Worm (Caenorhabditis elegans) whole organism, L1 larva: ENCODE measurements around the gene ZK856.4.

ENCODE experiments used
- C16A3.4 ChIP-seq: fragments of 150-350 bp; optimal IDR thresholded peaks from 2 replicates; lab custom pipeline; 2014; ENCODE audit warnings: missing biosample characterization, missing genetic modification characterization
- blmp-1 ChIP-seq: fragments of 150-350 bp; optimal IDR thresholded peaks from 2 replicates; lab custom pipeline; 2014; ENCODE audit warnings: missing biosample characterization, missing genetic modification characterization
- ceh-82 ChIP-seq, 3 experiments: fragments of 150-350 bp in 1 of 3; sonication (generic microtip) in 2 of 3; optimal IDR thresholded peaks; 2 replicates each; lab custom pipeline; 2014 to 2017; ENCODE audit warnings: missing biosample characterization in 3 of 3, missing genetic modification characterization in 3 of 3
- elt-2 ChIP-seq: sonication (generic microtip); optimal IDR thresholded peaks from 2 replicates; lab custom pipeline; 2016; ENCODE audit warnings: missing genetic modification characterization, mild to moderate bottlenecking, inconsistent platforms, missing compliant biosample characterization, missing genetic modification reagents
- ets-5 ChIP-seq: fragments of 200-800 bp; sonication (Bioruptor generic); IDR thresholded peaks from 2 replicates; pipeline ENCODE4 v1.3.6; 2022; ENCODE audit warnings: missing genetic modification characterization, missing compliant biosample characterization
- fkh-10 ChIP-seq: sonication (generic microtip); optimal IDR thresholded peaks from 2 replicates; lab custom pipeline; 2017; ENCODE audit warnings: missing biosample characterization, missing genetic modification reagents, missing genetic modification characterization
- mdl-1 ChIP-seq, 2 experiments: fragments of 150-350 bp; optimal IDR thresholded peaks; 2 replicates each; lab custom pipeline; 2014 to 2017; ENCODE audit warnings: missing biosample characterization in 2 of 2, missing genetic modification characterization in 2 of 2, inconsistent platforms in 1 of 2
- nhr-11 ChIP-seq: fragments of 150-350 bp; optimal IDR thresholded peaks from 2 replicates; lab custom pipeline; 2014; ENCODE audit warnings: missing biosample characterization, missing genetic modification characterization
- nhr-12 ChIP-seq: sonication (generic microtip); optimal IDR thresholded peaks from 2 replicates; lab custom pipeline; 2017; ENCODE audit warnings: missing biosample characterization, missing genetic modification characterization
- nhr-237 ChIP-seq: fragments of 150-350 bp; optimal IDR thresholded peaks from 2 replicates; lab custom pipeline; 2014; ENCODE audit warnings: missing biosample characterization, missing genetic modification characterization
- nhr-90 ChIP-seq: sonication (generic microtip); optimal IDR thresholded peaks from 2 replicates; lab custom pipeline; 2016; ENCODE audit warnings: mild to moderate bottlenecking, missing genetic modification characterization, missing compliant biosample characterization; ENCODE audit not compliant: poor library complexity
- snu-23 ChIP-seq: sonication (generic microtip); optimal IDR thresholded peaks from 2 replicates; lab custom pipeline; 2016; ENCODE audit warnings: missing genetic modification characterization, missing compliant biosample characterization
- unc-130 ChIP-seq: fragments of 150-350 bp; optimal IDR thresholded peaks from 2 replicates; lab custom pipeline; 2017; ENCODE audit warnings: missing biosample characterization, missing genetic modification characterization, inconsistent platforms

DNA sequence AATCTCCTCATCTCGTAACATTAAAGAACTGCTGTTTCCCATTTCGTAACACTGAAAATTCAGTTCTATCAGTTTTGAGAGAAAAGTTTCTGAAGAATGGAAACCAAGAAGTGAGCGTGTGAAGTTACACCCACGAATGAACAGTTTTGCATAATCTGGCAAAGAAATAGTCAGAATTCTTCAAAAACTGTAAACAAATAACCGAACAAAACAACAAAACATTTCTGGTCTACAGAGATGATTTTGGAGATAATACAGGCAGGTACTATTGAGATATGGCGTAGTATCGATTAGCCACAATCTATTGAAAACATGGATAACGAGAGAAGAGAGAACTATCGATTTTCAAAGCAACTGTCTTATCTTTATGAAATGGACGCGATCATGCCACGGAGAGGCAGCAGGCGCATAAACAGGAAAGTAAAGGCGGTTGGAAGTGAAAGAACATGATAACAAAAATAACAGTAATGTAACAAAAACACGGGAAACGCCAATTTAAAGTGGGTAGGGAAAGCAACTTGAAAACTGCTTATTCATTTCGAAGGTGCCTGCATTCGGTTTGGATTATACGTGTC lies 20.4 kb downstream of the ZK856.4 start, which contains the start of gene chpf-1:
- peak; percentile 80 for TF ChIP-seq blmp-1
- TF ChIP-seq nhr-11 (tag; lab: Kevin White, UChicago): no peak
- peak; percentile 29 for TF ChIP-seq snu-23 (GFP tag; lab: Kevin White, UChicago)
- TF ChIP-seq ets-5: no peak
- no peak for TF ChIP-seq C16A3.4
- TF ChIP-seq mdl-1 (tag; optimal IDR thresholded peaks at IDR 0.05; lab: Kevin White, UChicago): peak in 1 of 2 experiments; percentile 0
- TF ChIP-seq elt-2 (tag; lab: Kevin White, UChicago): peak; percentile 22
- TF ChIP-seq ceh-82 (tag; optimal IDR thresholded peaks at IDR 0.05; lab: Kevin White, UChicago): no peak
- TF ChIP-seq unc-130 (tag; lab: Kevin White, UChicago): peak; percentile 26
- no peak for TF ChIP-seq fkh-10
- no peak for TF ChIP-seq nhr-12 (tag; lab: Kevin White, UChicago)
- no peak for TF ChIP-seq nhr-237 (tag; lab: Kevin White, UChicago)
- no peak for TF ChIP-seq nhr-90
